Worm (Caenorhabditis elegans) whole organism, L4/young adult: ENCODE results near the gene Y47D3A.14.
"Not testable (repeated sequence)": the region's sequence is repeated elsewhere in the genome, so short reads cannot be mapped to it uniquely, and the experiment has no call there.

Experiments
- W03F9.2 ChIP-seq: fragments of 150-350 bp; optimal IDR thresholded peaks from 2 replicates; lab custom pipeline; 2014; ENCODE audit warnings: missing biosample characterization, missing genetic modification characterization
- dao-5 ChIP-seq: sonication (generic microtip); optimal IDR thresholded peaks from 2 replicates; lab custom pipeline; 2016; ENCODE audit warnings: missing genotype, missing genetic modification characterization, moderate library complexity, missing compliant biosample characterization
- him-1 ChIP-seq: sonication (generic microtip); optimal IDR thresholded peaks from 2 replicates; lab custom pipeline; 2016; ENCODE audit warnings: missing genotype, missing genetic modification reagents, missing genetic modification characterization, missing compliant biosample characterization

Y47D3A.14 gene

DNA sequence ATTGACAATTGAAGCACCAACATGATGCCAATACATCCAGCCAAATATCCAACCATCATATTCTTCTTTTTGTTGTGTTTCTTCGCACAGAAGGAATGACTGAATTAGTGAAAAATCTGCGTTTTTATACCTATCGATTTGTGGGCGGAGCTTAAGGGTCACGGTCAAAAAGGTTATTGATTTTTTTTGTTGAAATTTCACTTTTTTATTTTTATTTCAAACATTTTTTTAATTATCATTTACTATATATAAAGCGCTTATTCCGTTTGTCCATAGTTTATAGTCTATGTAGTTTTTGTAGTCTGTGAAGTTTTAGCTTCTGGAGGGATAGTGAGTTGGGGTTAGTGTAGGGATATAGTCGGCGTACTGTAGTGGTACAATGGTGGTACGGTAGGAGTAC is 12.7 kb downstream of the Y47D3A.14 start, which contains the start of gene Y47D3A.13:
Gene Y47D3A.13, minus strand, starts transcription at position 101 of the 400 bp plus-strand sequence.
- TF ChIP-seq dao-5; him-1 (tag; lab: Kevin White, UChicago); W03F9.2: not testable (repeated sequence)

DNA sequence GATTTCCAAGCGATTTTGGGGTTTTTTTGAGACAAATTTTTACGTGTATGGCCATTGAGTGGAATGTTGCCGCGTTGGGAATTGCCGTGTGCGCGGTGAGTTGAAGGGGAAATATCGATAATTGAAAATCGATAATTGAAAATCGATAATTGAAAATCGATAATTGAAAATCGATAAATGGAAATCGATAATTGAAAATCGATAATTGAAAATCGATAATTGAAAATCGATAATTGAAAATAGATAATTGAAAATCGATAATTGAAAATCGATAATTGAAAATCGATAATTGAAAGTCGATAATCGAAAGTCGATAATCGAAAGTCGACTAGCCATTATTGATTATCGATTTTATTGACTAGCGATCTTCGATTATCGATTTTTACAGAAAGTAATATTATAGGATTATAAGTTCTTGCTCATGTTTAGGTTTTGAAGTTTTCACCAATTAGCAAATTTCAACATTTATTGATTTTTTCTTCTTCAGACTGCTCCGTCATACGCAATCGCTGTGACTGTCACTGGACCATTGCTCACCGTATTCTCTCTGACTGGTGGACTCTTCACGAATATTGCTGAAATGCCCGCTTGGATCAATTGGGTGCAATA is 15.0 kb downstream of the Y47D3A.14 start:
- no peak for TF ChIP-seq W03F9.2
- no peak for TF ChIP-seq him-1 (tag; lab: Kevin White, UChicago)
- no peak for TF ChIP-seq dao-5

DNA sequence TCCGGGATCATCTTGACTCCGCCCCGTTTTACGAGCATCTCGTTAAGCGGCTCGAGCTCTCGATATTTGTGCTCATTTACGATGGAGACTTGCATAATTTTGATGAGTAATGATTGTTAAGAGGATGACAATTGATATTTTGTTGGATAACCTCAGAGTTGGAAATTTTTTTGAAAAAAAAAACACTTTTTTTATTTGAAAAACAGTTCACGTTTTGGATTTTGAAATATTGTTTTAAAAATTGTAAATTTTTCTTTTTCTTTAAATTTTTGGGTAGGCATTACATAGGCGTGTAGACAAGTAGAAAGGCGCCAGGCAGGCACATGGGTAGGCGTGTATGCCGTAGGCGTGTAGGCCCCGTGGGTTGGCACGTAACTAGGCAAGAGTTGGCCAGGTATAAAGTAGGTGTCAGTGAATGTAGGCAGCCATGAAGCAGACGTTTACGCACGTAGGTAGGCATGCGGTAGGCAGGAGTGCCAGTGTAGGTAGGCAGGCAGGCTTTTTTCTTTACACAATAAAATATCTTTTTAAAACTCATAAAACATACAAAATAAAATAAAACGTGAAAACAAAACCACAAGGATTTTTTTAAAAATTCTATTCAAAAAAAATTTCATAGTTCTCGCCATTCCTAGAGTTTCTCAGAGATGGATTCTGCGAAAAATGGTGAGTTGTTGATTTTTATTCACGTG is 18.4 kb downstream of the Y47D3A.14 start, which contains the start of the genes tbx-34 and wht-8:
Gene tbx-34, minus strand, starts transcription at position 101 of the 692 bp plus-strand sequence.
Gene wht-8, plus strand, starts transcription at position 642 of the 692 bp plus-strand sequence.
- TF ChIP-seq W03F9.2 (no peak), dao-5 (no peak), him-1 (tag; lab: Kevin White, UChicago) (no peak)

DNA sequence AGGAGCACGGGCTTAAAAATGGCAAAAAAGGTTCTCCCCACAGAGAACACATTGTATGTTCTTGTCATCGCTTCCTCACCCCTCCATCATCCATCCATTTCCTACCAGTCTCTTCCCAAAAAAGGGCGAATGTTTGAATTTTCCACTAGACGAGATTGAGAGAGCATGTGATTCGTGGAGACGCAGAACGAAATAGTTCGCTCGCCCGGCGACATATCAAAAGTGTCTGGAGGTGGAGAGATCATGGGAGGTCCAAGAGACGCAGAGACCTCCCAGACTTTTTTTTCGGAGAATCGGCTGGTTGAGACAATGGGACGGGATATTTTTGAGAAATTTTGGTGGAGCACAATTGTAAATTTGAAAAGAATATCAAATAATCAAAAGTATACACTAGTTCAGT is 28.3 kb downstream of the Y47D3A.14 start:
- no peak for TF ChIP-seq dao-5
- no peak for TF ChIP-seq W03F9.2
- TF ChIP-seq him-1 (tag; lab: Kevin White, UChicago), result no peak

DNA sequence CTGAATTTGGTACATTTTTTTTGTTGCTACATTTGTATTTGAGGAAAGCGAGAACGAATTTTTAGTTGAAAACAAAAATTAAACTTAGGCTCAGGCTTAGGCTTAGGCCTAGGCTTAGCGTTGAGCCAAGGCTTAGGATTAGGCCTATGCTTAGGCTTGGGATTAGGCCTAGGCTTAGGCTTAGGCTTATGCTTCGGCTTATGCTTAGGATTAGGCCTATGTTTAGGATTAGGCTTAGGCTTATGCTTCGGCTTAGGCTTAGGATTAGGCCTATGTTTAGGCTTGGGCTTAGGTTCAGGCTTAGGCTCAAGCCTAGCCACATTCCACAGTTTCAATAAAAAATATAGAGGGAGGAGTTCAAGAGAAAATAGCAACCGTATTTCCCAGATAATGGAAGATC is 28.8 kb downstream of the Y47D3A.14 start:
- no peak for TF ChIP-seq dao-5
- TF ChIP-seq him-1 (tag; lab: Kevin White, UChicago), result no peak
- TF ChIP-seq W03F9.2, result no peak

DNA sequence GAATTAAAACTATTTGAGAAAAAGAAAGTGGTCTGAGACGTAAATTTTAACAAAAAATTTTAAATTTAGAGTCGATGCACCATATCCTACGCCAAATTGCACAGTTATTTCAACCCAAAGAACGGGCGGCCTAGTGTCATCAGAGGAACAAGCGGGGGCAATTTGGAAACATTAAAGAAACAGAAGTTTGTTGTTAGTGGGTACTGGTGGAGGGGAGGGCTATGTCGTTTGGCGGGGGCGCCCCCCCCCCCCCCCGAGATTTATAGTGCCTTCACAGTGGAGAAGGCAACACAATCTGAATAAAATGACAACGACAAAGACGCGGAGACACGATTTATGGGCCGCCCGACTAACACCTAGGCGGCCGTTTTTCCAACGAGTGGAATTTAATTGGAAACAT is 29.8 kb downstream of the Y47D3A.14 start:
- TF ChIP-seq dao-5 (no peak), him-1 (tag; lab: Kevin White, UChicago) (no peak), W03F9.2 (no peak)

DNA sequence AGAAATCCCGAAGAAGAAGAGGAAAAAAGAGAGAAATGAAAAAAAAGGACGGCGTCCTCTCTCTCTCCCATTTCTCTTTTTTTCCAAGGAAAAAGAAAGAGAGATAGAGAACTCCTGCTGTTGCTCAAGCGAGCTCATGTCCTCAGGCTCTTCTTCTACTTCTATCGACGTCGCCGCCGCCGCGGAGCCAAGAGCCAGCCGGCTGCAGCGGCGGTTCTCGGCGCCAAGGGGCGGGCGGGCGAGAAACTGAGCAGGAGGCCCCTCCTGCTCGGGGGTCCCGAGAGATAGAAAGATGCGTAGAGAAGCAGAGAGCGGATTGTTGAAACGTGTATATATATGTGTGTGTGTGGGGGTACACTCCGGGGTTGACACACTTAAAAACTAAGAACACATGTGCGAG is 33.7 kb downstream of the Y47D3A.14 start:
- TF ChIP-seq W03F9.2 (no peak), him-1 (tag; lab: Kevin White, UChicago) (peak; percentile 77)

DNA sequence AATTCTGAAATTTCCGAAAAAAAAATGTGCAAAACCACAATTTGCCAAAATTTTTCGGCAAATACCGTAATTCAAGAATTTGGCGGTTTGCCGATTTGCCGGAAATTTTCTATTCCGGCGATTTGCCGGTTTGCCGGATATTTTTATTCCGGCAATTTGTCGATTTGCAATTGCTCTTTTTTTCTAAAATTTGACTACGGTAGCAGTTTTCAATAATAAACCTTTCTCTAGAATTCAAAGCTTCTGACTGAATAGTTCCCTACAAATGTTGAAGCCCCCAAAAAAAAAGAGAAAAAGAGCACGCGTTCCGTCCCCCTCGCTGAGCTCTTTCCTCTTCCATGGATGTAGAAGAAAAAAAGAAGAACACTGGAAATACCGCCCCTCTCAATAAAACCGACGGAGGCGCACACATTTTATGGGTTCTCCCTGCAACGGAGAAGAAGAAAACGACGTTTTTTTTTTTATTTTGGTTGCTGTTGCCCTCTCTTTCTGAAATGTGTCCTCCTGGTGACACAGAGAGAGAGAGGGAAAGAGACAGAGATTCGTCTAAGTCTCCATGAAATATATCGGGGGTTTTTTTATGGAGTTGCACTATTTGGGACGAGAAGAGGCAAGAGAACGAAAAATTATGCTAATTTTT is 35.7 kb downstream of the Y47D3A.14 start:
- TF ChIP-seq him-1 (tag; lab: Kevin White, UChicago) (peak; percentile 26), dao-5 (no peak)

DNA sequence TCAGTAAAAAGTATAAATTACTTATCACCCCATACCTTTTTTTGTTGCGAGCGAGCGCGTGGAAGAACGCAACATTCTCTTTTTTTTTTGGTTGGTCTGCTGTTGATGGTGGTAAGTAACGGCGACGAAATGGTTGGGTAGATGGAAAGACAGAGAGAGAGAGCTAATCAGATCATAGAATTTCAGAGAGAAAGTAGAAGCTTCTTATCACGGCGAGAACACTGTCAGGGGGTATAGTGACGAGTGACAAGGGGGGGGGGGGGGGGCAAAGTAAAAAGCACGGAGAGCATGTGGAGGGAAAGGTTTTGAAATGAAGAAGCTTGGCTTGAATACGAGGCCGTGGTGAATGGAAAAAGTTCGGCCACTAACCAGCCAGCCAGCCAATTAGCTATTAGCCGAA is 39.3 kb downstream of the Y47D3A.14 start:
- TF ChIP-seq W03F9.2, result no peak
- TF ChIP-seq dao-5, result no peak
- no peak for TF ChIP-seq him-1 (tag; lab: Kevin White, UChicago)

DNA sequence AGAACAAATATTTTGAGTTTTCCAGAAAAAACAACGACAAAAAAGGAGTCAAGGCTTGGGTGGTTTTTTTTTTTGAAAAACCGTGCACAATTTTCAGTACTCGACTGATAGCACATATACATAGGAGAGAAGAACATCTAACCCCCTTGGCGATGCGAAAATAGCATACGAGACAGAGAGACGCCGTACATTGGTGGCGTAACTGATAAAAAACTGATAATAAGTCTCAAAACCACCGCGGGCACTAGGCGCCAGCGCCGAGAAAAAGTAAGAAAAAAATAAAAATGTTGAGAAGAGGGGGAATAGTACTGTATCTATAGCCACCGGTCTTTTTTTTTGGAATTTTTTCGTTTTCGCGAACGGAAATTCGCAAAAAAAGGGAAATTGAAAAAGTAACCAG is 41.1 kb downstream of the Y47D3A.14 start:
- TF ChIP-seq dao-5 (no peak), him-1 (tag; lab: Kevin White, UChicago) (no peak), W03F9.2 (no peak)

DNA sequence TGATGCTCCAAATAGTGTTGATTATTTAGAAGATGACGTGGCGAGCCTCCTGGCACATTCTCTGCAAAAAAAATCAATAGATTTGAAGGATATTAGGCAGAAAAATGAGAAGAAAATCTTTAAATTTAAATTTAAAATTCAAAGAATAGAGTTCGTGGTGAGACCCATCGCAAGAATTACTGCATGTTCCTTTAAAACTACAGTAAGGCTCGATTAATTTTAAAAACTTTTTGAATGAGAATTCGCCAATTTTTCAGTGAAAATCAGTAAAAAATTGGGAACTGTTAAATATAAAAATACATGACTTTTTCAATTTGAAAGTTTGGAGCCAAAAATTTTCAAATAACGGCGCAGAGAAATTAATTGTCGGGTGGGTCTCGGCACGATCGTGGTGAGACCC is 41.5 kb downstream of the Y47D3A.14 start, which contains the start of gene tra-1:
Gene tra-1, minus strand, starts transcription at position 62 of the 400 bp plus-strand sequence.
- no peak for TF ChIP-seq dao-5

DNA sequence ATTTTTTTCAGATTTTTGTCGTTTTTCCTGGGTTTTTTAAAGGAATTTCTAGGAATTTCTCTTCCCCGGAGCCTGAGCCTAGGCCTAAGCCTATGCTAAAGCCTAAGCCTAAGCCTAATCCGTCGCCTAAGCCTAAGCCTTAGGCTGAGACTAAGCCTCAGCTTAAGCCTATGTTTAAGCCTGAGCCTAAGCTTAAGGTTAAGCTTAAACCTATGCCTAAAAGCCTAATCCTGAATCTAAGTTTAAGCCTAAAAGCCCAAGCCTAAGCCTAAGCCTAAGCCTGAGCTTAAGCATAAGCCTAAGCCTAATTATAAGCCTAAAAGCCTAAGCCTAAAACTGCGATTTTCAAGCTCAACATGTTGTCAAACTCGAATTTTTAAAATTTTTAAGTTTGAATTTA is 42.5 kb downstream of the Y47D3A.14 start:
- TF ChIP-seq W03F9.2, result no peak
- TF ChIP-seq dao-5, result no peak
- no peak for TF ChIP-seq him-1 (tag; lab: Kevin White, UChicago)

DNA sequence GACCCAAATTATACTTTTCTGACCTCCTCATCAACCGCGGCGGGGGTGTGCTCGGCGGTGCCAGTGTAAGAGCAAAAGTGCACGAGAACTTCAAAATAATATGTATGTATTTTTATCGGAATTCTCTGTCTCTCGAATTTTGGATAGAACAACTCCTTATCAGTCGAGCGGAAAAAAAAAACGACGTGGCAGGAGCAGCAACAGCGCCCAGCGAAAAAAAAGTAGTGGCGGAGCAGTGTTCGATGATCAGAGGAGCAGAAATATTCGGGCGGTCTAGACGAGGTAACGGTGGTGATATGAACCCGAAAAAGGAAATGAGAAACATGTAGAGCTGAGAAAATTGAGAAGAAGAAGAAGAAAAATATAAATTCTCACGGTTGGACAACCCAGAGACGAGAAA is 43.4 kb downstream of the Y47D3A.14 start:
- no peak for TF ChIP-seq W03F9.2
- TF ChIP-seq him-1 (tag; lab: Kevin White, UChicago), result no peak
- no peak for TF ChIP-seq dao-5

DNA sequence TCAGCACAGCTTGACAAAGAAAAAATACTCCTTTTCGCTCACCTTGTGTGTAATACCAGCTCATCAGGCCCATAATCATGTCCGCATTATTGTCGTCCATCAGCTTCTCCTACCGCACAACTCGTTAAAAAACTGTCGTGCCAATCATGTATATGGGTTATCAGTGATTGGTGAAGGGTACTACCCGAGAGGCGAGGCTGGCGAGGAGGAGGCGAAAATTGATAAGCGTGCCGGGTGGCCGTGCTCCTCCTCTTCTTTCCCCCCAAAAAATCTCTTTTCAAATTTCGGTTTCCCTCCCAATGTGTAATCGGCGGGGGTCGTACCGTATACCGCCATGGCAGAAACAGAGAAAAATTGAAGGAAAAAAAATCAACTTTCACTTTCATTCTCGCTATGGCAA is 48.5 kb downstream of the Y47D3A.14 start:
- TF ChIP-seq W03F9.2 (no peak), him-1 (tag; lab: Kevin White, UChicago) (no peak), dao-5 (no peak)
